Worm (Caenorhabditis elegans) whole organism, L2 larva: ENCODE measurements around the gene nhr-117.

ENCODE experiments used
- C34F6.9 ChIP-seq: fragments of 150-350 bp; optimal IDR thresholded peaks from 2 replicates; lab custom pipeline; 2014; ENCODE audit warnings: missing biosample characterization, missing genetic modification characterization
- F13H6.1 ChIP-seq: sonication (generic microtip); optimal IDR thresholded peaks from 2 replicates; lab custom pipeline; 2016; ENCODE audit warnings: missing genetic modification characterization, missing compliant biosample characterization
- ZK546.5 ChIP-seq: sonication (generic microtip); optimal IDR thresholded peaks from 2 replicates; lab custom pipeline; 2017; ENCODE audit warnings: missing biosample characterization, missing genetic modification characterization
- alr-1 ChIP-seq: fragments of 150-350 bp; optimal IDR thresholded peaks from 2 replicates; lab custom pipeline; 2014; ENCODE audit warnings: missing biosample characterization, missing genetic modification characterization
- aly-2 ChIP-seq: fragments of 150-350 bp; optimal IDR thresholded peaks from 2 replicates; lab custom pipeline; 2014; ENCODE audit warnings: missing biosample characterization, missing genetic modification characterization
- ama-1 ChIP-seq: fragments of 150-350 bp; optimal IDR thresholded peaks from 2 replicates; lab custom pipeline; 2018; ENCODE audit warnings: inconsistent platforms
- ceh-16 ChIP-seq: fragments of 150-350 bp; optimal IDR thresholded peaks from 2 replicates; lab custom pipeline; 2014; ENCODE audit warnings: missing biosample characterization, missing genetic modification characterization
- ceh-82 ChIP-seq: fragments of 150-350 bp; optimal IDR thresholded peaks from 2 replicates; lab custom pipeline; 2014; ENCODE audit warnings: missing biosample characterization, missing genetic modification characterization
- crh-2 ChIP-seq: sonication (generic microtip); optimal IDR thresholded peaks from 2 replicates; lab custom pipeline; 2017; ENCODE audit warnings: missing biosample characterization, missing genetic modification characterization
- dmd-4 ChIP-seq: sonication (generic microtip); optimal IDR thresholded peaks from 2 replicates; lab custom pipeline; 2017; ENCODE audit warnings: missing biosample characterization, missing genetic modification characterization
- egl-27 ChIP-seq: sonication (generic microtip); optimal IDR thresholded peaks from 3 replicates; lab custom pipeline; 2017; ENCODE audit warnings: missing biosample characterization, missing genetic modification reagents, missing genetic modification characterization
- elt-1 ChIP-seq: fragments of 150-350 bp; optimal IDR thresholded peaks from 2 replicates; lab custom pipeline; 2014; ENCODE audit warnings: missing biosample characterization, missing genetic modification characterization
- gmeb-1 ChIP-seq: fragments of 150-350 bp; optimal IDR thresholded peaks from 2 replicates; lab custom pipeline; 2014; ENCODE audit warnings: missing biosample characterization, missing genetic modification characterization
- lin-11 ChIP-seq: fragments of 150-350 bp; sonication (generic microtip); optimal IDR thresholded peaks from 2 replicates; lab custom pipeline; 2014; ENCODE audit warnings: missing biosample characterization, missing genetic modification characterization, inconsistent platforms, mixed read lengths
- lin-39 ChIP-seq: fragments of 150-350 bp; optimal IDR thresholded peaks from 2 replicates; lab custom pipeline; 2014; ENCODE audit warnings: missing biosample characterization, missing genetic modification reagents, missing genetic modification characterization
- lsy-2 ChIP-seq, 2 experiments: fragments of 150-350 bp in 1 of 2; sonication (generic microtip) in 1 of 2; optimal IDR thresholded peaks; 2 replicates each; lab custom pipeline; 2014 to 2017; ENCODE audit warnings: missing biosample characterization in 2 of 2, missing genetic modification characterization in 2 of 2
- mbf-1 ChIP-seq: sonication (generic microtip); optimal IDR thresholded peaks from 2 replicates; lab custom pipeline; 2017; ENCODE audit warnings: missing biosample characterization, missing genetic modification characterization
- mdl-1 ChIP-seq, 2 experiments: fragments of 150-350 bp in 1 of 2; sonication (generic microtip) in 1 of 2; optimal IDR thresholded peaks; 2 replicates each; lab custom pipeline; 2017; ENCODE audit warnings: missing biosample characterization in 2 of 2, missing genetic modification characterization in 2 of 2
- nhr-11 ChIP-seq: fragments of 150-350 bp; optimal IDR thresholded peaks from 2 replicates; lab custom pipeline; 2014; ENCODE audit warnings: missing biosample characterization, missing genetic modification characterization
- nhr-12 ChIP-seq: fragments of 150-350 bp; optimal IDR thresholded peaks from 2 replicates; lab custom pipeline; 2014; ENCODE audit warnings: missing biosample characterization, missing genetic modification characterization
- nhr-129 ChIP-seq: fragments of 150-350 bp; optimal IDR thresholded peaks from 2 replicates; lab custom pipeline; 2014; ENCODE audit warnings: missing biosample characterization, missing genetic modification characterization
- nhr-21 ChIP-seq: fragments of 150-350 bp; optimal IDR thresholded peaks from 2 replicates; lab custom pipeline; 2014; ENCODE audit warnings: missing biosample characterization, missing genetic modification characterization
- nhr-237 ChIP-seq: fragments of 150-350 bp; optimal IDR thresholded peaks from 2 replicates; lab custom pipeline; 2014; ENCODE audit warnings: missing biosample characterization, missing genetic modification characterization
- nhr-25 ChIP-seq: fragments of 150-350 bp; sonication (generic microtip); optimal IDR thresholded peaks from 3 replicates; lab custom pipeline; 2014; ENCODE audit warnings: missing biosample characterization, missing genetic modification characterization
- nhr-77 ChIP-seq: fragments of 150-350 bp; optimal IDR thresholded peaks from 2 replicates; lab custom pipeline; 2014; ENCODE audit warnings: missing biosample characterization, missing genetic modification characterization
- peb-1 ChIP-seq: fragments of 150-350 bp; optimal IDR thresholded peaks from 2 replicates; lab custom pipeline; 2014; ENCODE audit warnings: missing biosample characterization, missing genetic modification characterization
- skn-1 ChIP-seq: sonication (generic microtip); optimal IDR thresholded peaks from 2 replicates; lab custom pipeline; 2017; ENCODE audit warnings: missing biosample characterization, missing genetic modification characterization
- sma-3 ChIP-seq: sonication (generic microtip); optimal IDR thresholded peaks from 2 replicates; lab custom pipeline; 2016; ENCODE audit warnings: missing genetic modification reagents, missing genetic modification characterization, missing compliant biosample characterization
- sma-9 ChIP-seq, 2 experiments: fragments of 150-350 bp in 1 of 2; sonication (generic microtip) in 1 of 2; optimal IDR thresholded peaks; 2 replicates each; lab custom pipeline; 2014 to 2016; ENCODE audit warnings: missing genetic modification characterization in 2 of 2, mild to moderate bottlenecking in 1 of 2, missing biosample characterization in 1 of 2, missing compliant biosample characterization in 1 of 2, missing genetic modification reagents in 1 of 2, moderate library complexity in 1 of 2
- unc-55 ChIP-seq: fragments of 150-350 bp; sonication (generic microtip); optimal IDR thresholded peaks from 3 replicates; lab custom pipeline; 2014; ENCODE audit warnings: missing biosample characterization, missing genetic modification reagents, missing genetic modification characterization
- unc-62 ChIP-seq: fragments of 150-350 bp; optimal IDR thresholded peaks from 2 replicates; lab custom pipeline; 2014; ENCODE audit warnings: missing biosample characterization, missing genetic modification reagents, missing genetic modification characterization
- zag-1 ChIP-seq: fragments of 150-350 bp; optimal IDR thresholded peaks from 2 replicates; lab custom pipeline; 2014; ENCODE audit warnings: missing biosample characterization, missing genetic modification characterization
- ztf-11 ChIP-seq: sonication (generic microtip); optimal IDR thresholded peaks from 2 replicates; lab custom pipeline; 2017; ENCODE audit warnings: missing biosample characterization, missing genetic modification characterization
- ztf-4 ChIP-seq: fragments of 150-350 bp; optimal IDR thresholded peaks from 2 replicates; lab custom pipeline; 2014; ENCODE audit warnings: missing biosample characterization, missing genetic modification characterization

nhr-117 gene

DNA sequence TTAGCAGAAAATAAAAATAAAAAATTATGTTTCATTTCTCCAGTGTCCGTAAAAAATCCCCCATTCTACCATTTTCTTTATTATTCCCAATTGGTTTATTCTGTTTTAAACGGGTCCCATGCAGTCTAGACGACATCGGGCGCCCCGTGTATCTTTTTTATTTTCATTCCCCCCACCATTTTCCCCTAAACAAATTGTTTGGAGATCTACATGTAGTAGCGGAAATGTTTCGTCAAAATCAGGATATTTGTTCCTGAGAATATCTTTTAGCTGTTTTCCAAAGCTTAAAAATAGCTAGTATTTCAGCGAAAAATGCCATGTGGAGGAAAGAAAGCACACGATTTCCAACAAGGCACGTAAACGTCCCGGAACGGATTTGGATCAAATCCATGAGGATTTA lies 33.2 kb downstream of the nhr-117 start, which contains the start of gene F16B4.5:
TSS of gene F16B4.5 (plus strand) at position 301 of the 400 bp plus-strand sequence.
- TF ChIP-seq aly-2 (tag; lab: Kevin White, UChicago) = no peak
- TF ChIP-seq dmd-4 = no peak

DNA sequence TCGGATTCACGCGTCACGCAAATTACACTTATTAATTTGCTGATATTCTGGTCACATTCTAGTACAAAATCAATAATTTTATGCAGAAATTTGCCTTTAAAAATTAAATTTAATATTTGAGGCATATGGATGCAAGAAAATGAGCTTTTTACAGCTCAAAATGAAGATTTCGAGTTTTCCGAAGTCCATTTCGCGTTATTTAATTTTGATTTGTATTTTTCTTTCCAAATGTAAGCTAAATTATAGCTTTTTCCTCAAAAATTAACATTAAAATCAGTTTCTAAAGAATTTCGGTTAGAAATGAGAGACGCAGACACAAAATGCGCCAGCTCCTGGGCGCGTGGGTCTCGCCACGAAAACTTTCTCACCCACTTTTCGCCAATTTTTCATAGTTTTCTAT lies 34.4 kb downstream of the nhr-117 start, which contains the start of gene F16B4.6:
TSS of gene F16B4.6 (plus strand) at position 301 of the 400 bp plus-strand sequence.
- no peak for TF ChIP-seq unc-62
- no peak for TF ChIP-seq mdl-1 (tag; optimal IDR thresholded peaks at IDR 0.05; lab: Kevin White, UChicago)
- TF ChIP-seq aly-2 (tag; lab: Kevin White, UChicago) = no peak
- TF ChIP-seq nhr-12 (tag; lab: Kevin White, UChicago) = no peak
- no peak for TF ChIP-seq unc-55 (GFP tag; lab: Kevin White, UChicago)
- TF ChIP-seq nhr-77 = no peak
- no peak for TF ChIP-seq ztf-11 (tag; lab: Kevin White, UChicago)
- no peak for TF ChIP-seq skn-1 (tag; lab: Kevin White, UChicago)
- TF ChIP-seq, all 48 proteins: peak for 0

DNA sequence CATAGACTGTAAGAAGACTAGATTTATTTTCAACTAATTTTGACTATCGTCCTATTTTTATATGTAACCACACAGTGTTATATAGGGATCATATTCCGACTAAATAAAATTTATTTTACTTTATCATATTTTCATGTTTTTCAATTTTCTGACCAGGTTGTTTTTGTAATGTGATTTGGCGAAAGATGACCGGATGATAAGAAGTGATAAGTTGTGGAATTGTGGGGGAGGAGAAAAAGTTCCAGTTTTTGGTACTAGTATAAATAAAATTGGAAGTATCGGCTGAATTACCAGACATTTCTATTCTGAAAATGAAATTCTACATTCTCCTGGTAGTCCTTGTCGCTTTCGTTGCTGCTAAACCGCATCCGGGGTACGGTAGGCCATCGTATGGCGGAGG lies 35.9 kb downstream of the nhr-117 start, which contains the start of gene F16B4.7:
TSS of gene F16B4.7 (plus strand) at position 301 of the 400 bp plus-strand sequence.
- TF ChIP-seq egl-27 (tag; lab: Kevin White, UChicago) = no peak
- no peak for TF ChIP-seq lin-11 (tag; lab: Kevin White, UChicago)
- no peak for TF ChIP-seq peb-1 (tag; lab: Kevin White, UChicago)
- TF ChIP-seq sma-3 (GFP tag; lab: Kevin White, UChicago) = no peak
- no peak for TF ChIP-seq ZK546.5 (tag; lab: Kevin White, UChicago)
- TF ChIP-seq dmd-4 = no peak
- TF ChIP-seq crh-2 (tag; lab: Kevin White, UChicago) = no peak
- TF ChIP-seq alr-1 (tag; lab: Kevin White, UChicago) = no peak
- no peak for TF ChIP-seq ama-1 (lab: Kevin White, UChicago)
- no peak for TF ChIP-seq mbf-1 (tag; lab: Kevin White, UChicago)
- TF ChIP-seq F13H6.1 (tag; lab: Kevin White, UChicago) = no peak
- TF ChIP-seq lsy-2 (tag; optimal IDR thresholded peaks at IDR 0.05; lab: Kevin White, UChicago) = no peak
- TF ChIP-seq nhr-11 (tag; lab: Kevin White, UChicago) = no peak
- no peak for TF ChIP-seq nhr-25
- no peak for TF ChIP-seq ceh-82 (tag; lab: Kevin White, UChicago)
- TF ChIP-seq skn-1 (tag; lab: Kevin White, UChicago) = no peak
- no peak for TF ChIP-seq unc-55 (GFP tag; lab: Kevin White, UChicago)

DNA sequence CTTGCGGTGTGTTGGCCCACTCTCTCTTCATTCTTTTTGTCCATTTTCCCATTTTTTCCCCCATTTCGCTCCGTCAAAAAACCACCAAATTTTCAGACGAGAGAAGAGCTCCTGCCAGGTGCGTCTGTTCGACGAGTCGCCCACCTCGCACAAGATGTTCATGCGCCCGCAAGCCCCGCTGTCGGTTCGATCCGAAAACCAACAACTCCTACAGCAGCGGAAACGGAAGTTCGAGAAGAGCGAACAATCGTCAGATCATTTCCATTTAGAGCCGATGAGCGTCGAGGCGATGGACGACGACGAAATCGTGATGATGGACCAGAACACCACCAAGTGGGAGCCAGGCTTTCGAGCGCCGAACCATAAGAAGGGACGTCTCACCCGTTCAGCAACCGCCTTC lies 38.1 kb downstream of the nhr-117 start:
- no peak for TF ChIP-seq elt-1
- TF ChIP-seq C34F6.9 = no peak
- no peak for TF ChIP-seq mdl-1 (tag; optimal IDR thresholded peaks at IDR 0.05; lab: Kevin White, UChicago)
- TF ChIP-seq dmd-4 = no peak
- TF ChIP-seq zag-1 (tag; lab: Kevin White, UChicago) = no peak
- no peak for TF ChIP-seq sma-3 (GFP tag; lab: Kevin White, UChicago)
- no peak for TF ChIP-seq nhr-237
- no peak for TF ChIP-seq nhr-25
- TF ChIP-seq F13H6.1 (tag; lab: Kevin White, UChicago) = no peak
- TF ChIP-seq nhr-129 = no peak
- no peak for TF ChIP-seq peb-1 (tag; lab: Kevin White, UChicago)
- no peak for TF ChIP-seq gmeb-1
- no peak for TF ChIP-seq nhr-21
- no peak for TF ChIP-seq nhr-12 (tag; lab: Kevin White, UChicago)
- no peak for TF ChIP-seq sma-9 (GFP tag; optimal IDR thresholded peaks at IDR 0.05; lab: Kevin White, UChicago)
- no peak for TF ChIP-seq sma-9 (tag; optimal IDR thresholded peaks at IDR 0.05; lab: Kevin White, UChicago)
- no peak for TF ChIP-seq nhr-77
- no peak for TF ChIP-seq lin-39 (tag; lab: Kevin White, UChicago)
- no peak for TF ChIP-seq ztf-4 (tag; lab: Kevin White, UChicago)
- no peak for TF ChIP-seq ama-1 (lab: Kevin White, UChicago)

DNA sequence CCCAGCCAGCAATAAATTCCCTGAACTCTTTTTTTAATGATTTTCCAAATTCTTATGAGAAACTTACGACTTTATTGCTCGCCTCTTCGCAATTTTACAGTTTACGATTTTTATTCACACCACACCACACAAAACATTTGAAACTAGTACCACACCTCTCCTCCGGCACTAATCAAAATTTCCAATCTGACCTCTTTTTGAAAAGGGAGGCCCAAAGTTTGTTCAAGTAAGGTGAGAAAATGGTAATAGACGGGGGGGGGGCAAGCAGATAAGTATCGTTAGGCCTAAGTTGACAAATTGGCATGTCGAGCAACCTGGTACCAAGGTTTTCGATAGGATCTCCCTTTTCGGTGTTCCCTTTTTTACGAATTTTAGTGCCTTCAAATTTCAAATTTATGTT lies 41.5 kb downstream of the nhr-117 start:
- TF ChIP-seq ama-1 (lab: Kevin White, UChicago) = no peak
- peak; percentile 74 for TF ChIP-seq ceh-16
